Fruit fly (Drosophila melanogaster) ovary, adult (tissue): ENCODE results near the gene fend.

Experiments
- CG17801 ChIP-seq: fragments of 200-800 bp; optimal IDR thresholded peaks from 2 replicates; lab custom pipeline; 2019; ENCODE audit warnings: missing biosample characterization, mild to moderate bottlenecking, missing genetic modification characterization, moderate library complexity; ENCODE audit not compliant: partially characterized antibody

The fend gene

DNA sequence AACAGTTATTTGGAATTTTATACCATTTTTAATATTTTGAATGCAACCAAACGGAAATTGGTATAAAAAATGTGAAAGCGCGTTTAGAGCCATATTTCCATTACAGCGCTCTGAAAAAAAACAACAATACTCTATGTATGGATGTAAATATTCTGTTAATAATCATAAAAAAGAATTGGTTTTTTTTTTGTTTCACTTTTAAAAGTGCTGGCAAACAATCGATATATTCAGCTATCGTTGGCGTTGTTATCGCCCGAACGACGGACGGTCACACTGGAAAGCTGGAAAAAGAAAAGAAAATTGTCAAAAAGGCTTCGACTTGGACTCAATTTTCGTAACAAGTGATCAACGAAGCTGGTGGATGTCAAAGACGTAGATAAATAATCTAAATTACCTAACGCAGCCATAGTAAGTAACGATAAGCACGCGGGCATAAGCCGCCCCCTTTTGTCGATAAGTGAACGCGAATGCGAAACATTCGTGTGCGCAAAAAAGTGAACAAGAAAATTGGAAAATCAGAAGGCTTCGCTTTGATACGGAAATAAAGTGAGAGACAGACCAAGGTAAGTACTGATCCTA is 7.4 kb upstream of the fend start, which contains the start of gene CG7065:
CG7065 (plus strand) TSS at position 270 of the 579 bp plus-strand sequence.
- TF ChIP-seq CG17801 (GFP tag; lab: Kevin White, UChicago): peak; percentile 19

DNA sequence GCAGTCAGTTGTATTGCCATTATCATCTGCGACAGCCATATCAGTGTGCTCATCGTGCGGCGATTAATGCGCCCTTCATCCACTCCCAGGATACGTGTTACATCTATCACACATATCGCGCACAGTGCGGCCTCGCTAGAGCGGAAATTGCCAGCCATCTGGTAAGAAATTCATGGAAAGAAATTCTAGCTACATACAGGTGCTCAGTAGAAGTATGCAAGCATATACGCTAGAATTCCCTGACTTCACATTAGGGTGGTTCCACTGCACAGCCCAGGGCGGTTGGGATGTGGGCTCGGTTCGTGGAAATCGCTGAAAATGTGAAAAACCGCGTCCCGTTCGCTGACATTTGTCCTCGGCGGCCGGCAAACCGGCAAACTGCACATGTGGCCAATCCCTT is 6.3 kb upstream of the fend start:
- no peak for TF ChIP-seq CG17801 (GFP tag; lab: Kevin White, UChicago)

DNA sequence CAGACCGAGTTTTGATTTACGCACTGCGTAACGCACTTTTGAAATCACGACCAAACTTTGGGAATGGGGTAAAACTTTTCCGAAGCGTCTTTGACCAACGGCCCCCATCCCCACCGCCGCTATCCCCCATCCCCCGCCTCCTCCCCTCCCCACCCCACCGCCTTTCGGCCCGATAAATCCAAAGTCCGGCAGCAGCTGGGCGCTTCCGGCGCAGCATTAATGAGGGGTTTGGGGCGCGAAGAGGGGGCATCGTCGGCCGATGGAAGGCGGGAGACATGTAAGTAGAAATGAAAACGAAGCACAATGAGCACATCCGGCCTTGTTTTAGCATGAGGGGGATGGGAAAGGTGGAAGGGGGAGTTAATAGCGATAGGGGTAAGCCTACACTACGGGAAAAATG is 4.2 kb upstream of the fend start:
- no peak for TF ChIP-seq CG17801 (GFP tag; lab: Kevin White, UChicago)

DNA sequence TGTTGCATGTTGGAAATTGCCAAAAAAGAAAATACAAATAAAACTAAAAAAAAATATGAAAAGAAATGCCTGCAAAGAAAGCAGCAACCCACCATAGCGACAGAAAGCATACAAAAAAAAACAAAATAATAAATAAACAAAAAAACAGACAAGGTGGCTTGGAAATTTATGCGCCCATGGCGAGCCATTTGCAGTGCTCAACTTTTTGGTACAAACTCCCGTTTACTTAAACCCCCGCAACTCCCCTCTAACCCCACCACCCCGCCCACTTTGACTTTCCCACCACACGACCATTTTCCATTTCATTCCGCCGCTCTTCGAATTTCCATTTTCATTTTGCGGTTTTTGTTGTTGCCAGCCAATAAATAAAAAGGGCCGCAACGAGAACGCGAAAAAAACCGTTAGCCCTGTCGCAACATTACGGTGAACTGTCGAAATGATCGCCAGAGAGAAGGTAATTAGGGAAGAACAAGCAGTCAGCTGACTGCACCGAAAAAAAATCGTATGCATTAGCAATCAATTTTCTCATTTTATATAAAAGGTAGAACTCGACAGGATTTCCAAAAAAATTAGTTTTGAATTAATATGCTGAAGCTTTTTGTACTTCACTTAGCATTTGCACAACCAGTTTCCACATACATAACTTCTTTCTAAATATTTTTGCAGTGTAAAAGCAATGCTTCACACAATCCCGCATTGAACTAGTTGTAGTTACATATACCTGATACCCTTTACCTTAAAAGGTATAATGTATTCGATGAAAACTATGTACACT is 2.1 kb upstream of the fend start:
- no peak for TF ChIP-seq CG17801 (GFP tag; lab: Kevin White, UChicago)

DNA sequence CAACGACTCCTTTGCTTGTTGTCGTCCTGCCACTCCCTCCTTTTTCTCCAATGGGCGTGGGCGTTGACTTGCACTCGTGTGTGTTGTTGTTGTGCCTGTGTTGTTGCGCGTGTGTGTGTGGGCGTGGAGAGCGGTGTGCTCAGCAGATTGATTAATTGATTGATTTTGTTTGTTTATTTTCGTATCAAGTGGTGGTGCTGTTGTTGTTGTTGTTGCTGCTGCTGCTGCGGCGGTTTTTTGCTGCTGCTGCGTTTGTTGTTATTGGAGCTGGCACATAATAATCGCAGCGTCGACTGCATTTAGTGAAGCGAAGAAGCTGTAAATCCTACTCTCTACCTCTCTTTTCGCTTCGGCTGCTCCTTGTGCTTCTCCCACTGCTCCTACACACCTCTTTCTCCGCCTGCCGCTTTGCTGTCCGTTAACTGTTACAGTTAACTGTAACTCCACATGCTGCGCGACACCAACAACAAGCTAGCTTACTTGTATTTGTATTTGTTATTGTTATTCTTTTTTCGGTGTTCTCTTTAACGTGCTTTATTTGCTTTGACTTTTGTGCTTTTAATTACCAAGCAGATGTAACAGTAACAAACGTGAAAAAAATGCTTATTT is 554 bp downstream of the fend start:
- TF ChIP-seq CG17801 (GFP tag; lab: Kevin White, UChicago): no peak

DNA sequence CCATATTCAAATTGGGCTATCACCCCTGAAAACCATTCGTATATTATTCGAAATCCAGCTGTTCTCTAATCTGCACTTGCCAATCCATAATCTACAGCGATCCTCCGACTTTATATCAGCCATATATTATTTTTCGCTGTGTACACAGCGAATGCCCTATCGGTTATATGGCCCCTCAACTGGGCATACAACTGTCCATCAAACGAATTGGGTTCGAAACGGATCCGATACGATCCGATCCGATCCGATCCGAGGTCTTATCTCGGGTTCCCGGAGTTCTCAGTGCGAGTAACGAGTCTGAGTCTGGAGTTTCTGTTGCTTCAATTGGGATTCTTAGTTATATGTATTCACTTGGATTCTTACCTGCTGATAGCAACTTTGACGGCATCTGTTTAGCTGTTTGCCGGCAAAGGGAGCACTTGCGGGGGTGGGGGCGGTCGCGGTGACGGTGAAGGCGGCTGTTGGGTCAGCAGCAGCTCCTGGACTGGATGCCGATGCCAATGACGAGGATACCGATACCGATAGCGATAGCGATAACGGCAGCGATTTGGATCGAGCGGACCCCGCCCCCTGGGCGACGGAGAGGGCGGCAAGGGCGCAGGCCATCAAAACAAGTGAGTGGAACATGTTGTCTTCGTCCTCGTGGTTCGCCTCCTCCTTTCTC is 1.2 kb downstream of the fend start:
- no peak for TF ChIP-seq CG17801 (GFP tag; lab: Kevin White, UChicago)

DNA sequence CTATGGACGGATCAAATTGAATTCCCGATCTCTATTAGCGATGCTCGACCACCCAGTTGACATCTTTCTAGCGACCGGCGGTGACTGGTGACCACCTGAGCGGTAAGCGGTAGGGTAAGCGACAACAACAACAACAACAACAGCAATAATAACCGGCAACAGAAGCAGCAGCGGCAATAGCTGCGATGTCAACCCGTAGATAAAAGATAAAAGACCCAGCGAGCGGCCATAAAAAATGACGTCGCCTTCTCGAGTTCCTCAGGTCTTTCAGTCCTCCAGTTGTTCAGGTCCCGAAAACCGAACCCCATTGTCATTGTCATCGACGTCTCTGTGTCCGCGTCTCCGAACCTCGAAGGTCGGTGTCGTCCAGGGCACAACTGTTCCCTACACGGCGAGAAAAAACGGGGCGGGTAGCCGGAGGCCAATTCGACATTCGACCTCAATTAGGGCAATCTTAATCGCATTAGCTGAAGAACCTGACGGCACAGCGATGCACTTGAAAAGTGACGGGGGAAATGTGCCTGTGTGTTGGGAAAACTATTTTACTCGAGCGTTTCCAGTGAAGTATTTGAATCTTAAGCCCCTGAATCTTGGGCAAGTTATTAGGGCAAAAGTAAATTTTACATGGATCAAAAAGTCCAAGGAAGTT is 2.2 kb downstream of the fend start:
- TF ChIP-seq CG17801 (GFP tag; lab: Kevin White, UChicago): no peak

DNA sequence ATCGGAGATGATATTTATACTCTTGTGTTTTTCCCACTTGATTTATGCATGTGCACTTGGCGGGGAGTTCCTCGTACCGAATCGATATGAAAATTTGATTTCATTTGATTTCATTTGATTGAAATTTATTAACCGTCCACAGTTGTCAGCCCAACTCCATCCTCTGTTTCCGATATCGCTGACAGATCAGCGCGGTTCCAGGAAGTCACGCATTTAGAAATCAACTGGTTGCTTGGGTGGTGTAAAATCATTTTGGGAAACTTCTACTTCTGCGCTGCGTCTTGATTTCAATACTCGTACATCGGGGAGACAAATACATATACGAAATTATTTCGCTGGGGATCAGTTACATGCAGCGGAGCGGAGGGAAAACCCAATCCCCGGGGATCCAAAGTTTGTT is 3.4 kb downstream of the fend start:
- no peak for TF ChIP-seq CG17801 (GFP tag; lab: Kevin White, UChicago)

DNA sequence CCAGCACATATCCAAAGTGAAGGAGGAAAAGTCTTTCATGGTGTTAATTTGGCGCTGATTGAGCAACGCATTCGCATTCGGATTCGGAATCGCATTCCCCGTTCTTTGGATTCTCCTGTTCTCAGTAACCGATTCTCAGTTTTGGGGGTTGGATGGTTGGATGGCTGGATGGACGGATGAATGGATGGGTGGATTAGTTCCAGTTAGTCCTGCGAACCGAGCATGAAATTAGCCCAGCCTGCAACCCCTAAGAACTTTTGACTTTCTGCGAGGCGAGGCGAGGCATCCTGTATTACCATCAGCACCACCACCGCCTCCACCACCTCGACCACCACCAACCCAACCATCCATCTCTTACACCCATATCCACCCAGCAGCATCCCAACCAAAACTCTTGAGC is 4.7 kb downstream of the fend start:
- no peak for TF ChIP-seq CG17801 (GFP tag; lab: Kevin White, UChicago)

DNA sequence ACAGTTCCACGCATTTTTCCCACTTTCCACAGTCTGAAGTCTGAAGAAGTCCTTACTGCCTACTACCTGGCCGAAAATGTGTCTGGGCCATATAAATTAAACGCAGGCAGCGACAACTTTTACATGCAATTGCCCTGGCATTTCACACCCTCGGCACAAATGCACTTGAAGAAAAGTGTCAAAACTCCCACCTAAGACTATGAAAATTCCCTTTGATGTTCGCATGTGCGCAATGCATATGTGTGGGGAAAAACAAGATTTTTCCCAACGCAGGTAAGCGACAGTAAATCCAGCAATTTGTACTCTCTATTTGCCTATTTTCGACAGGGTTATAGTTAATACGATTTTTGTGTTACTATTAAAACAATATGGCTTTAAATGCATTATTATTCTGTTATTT is 5.5 kb downstream of the fend start:
- no peak for TF ChIP-seq CG17801 (GFP tag; lab: Kevin White, UChicago)

DNA sequence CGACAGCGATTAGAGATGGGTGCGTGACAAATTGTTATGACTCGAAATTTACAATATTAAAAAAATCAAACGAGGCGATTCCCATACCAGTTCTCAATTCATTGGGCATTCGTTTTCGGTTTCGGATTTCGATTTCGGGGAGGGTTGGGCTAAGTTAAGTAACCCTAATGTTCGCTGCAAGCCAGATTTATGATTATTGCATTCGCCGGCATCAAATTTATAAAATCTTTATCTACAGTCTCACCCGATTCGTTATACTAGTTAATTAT is 7.0 kb downstream of the fend start:
- no peak for TF ChIP-seq CG17801 (GFP tag; lab: Kevin White, UChicago)

DNA sequence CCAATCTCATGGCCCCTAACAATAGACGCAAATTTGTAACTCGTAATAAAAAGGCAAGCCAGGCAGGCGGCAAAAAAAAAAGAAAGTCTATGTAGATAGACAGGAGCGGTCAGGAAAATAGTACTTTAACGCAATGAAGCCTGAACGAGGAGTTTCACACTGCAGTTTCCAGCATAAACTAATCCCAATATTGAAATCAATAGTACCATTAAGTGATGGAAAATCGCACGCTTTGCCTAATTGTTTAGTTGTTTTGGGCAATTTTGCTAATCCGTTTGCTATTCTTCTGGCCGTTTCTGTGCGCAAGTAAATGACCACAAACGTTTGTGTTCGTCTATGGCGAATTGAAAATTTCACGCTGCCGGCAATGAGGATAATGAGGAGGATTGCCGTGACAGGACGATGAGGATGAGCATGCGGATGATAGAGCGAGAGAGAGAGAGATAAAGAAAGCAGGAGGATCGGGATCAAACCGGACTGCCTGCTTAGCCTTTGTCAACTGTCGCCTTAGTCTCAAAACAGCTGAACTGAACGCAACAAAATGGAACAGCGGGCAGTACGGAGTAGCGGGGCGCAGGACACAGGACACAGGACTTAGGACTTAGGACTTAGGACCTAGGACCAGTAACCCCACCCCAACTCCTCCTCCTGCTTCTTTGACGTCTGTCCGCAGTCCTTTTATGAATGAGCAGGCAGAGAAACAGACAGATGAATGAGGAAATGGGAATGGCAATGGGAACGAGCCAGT is 7.5 kb downstream of the fend start:
- no peak for TF ChIP-seq CG17801 (GFP tag; lab: Kevin White, UChicago)

DNA sequence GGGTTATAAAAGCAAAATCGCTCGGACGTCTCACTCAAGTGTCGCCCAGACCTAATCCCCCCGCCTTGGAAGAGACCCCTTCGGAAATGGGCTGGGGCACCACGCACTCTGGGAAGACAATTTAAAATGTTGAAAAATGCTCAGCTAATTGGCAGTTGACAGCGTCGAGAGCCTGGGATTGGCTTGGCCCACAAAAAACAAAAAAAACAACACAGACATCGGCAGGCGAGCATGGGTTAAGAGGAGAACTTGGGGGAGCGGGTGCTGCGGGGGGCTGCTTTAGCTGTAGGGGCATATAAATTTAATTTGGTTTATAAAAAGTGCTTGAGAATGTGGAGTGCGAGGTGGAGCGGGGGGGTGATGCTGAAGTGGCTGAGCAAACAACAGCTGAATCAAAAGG is 12.4 kb downstream of the fend start:
- no peak for TF ChIP-seq CG17801 (GFP tag; lab: Kevin White, UChicago)
